Worm (Caenorhabditis elegans) whole organism, late embryonic: Measurements from ENCODE around the gene aqp-3.
"Not testable (repeated sequence)": the region's sequence is repeated elsewhere in the genome, so short reads cannot be mapped to it uniquely, and the experiment has no call there.

Source experiments
- C38D4.7 ChIP-seq: fragments of 200-800 bp; sonication (Bioruptor generic); optimal IDR thresholded peaks from 2 replicates; lab custom pipeline; 2018; ENCODE audit warnings: mild to moderate bottlenecking, missing genetic modification characterization, moderate library complexity, missing compliant biosample characterization
- K09A11.1 ChIP-seq: sonication (generic microtip); optimal IDR thresholded peaks from 2 replicates; lab custom pipeline; 2017; ENCODE audit warnings: antibody characterized with exemption, mild to moderate bottlenecking, missing genetic modification characterization, missing compliant biosample characterization; ENCODE audit not compliant: insufficient read depth
- T23F11.4 ChIP-seq: fragments of 200-800 bp; sonication (Bioruptor generic); optimal IDR thresholded peaks from 2 replicates; lab custom pipeline; 2018; ENCODE audit warnings: mild to moderate bottlenecking, missing genetic modification characterization, missing compliant biosample characterization
- ahr-1 ChIP-seq: sonication (generic microtip); optimal IDR thresholded peaks from 2 replicates; lab custom pipeline; 2016; ENCODE audit warnings: missing genetic modification characterization, missing compliant biosample characterization
- ceh-14 ChIP-seq: sonication (generic microtip); optimal IDR thresholded peaks from 2 replicates; lab custom pipeline; 2016; ENCODE audit warnings: missing genotype, missing genetic modification characterization, missing compliant biosample characterization
- ceh-30 ChIP-seq: fragments of 150-350 bp; optimal IDR thresholded peaks from 2 replicates; lab custom pipeline; 2014; ENCODE audit warnings: missing biosample characterization, missing genetic modification characterization
- ceh-45 ChIP-seq: fragments of 200-800 bp; sonication (Bioruptor generic); IDR thresholded peaks from 2 replicates; pipeline ENCODE4 v1.3.6; 2022; ENCODE audit warnings: missing genetic modification reagents, missing genetic modification characterization, missing compliant biosample characterization
- ceh-48 ChIP-seq: sonication (generic microtip); optimal IDR thresholded peaks from 2 replicates; lab custom pipeline; 2016; ENCODE audit warnings: missing genetic modification characterization, inconsistent platforms, missing compliant biosample characterization
- che-1 ChIP-seq: sonication (generic microtip); optimal IDR thresholded peaks from 2 replicates; lab custom pipeline; 2016; ENCODE audit warnings: mild to moderate bottlenecking, missing genetic modification characterization, missing compliant biosample characterization
- dmd-4 ChIP-seq: sonication (generic microtip); optimal IDR thresholded peaks from 2 replicates; lab custom pipeline; 2016; ENCODE audit warnings: borderline replicate concordance, missing genetic modification characterization, missing compliant biosample characterization
- dve-1 ChIP-seq: sonication (generic microtip); optimal IDR thresholded peaks from 2 replicates; lab custom pipeline; 2017; ENCODE audit warnings: antibody characterized with exemption, mild to moderate bottlenecking, missing genetic modification characterization, missing compliant biosample characterization
- elt-4 ChIP-seq: sonication (generic microtip); optimal IDR thresholded peaks from 2 replicates; lab custom pipeline; 2016; ENCODE audit warnings: missing genetic modification characterization, missing compliant biosample characterization
- ets-4 ChIP-seq: sonication (generic microtip); optimal IDR thresholded peaks from 2 replicates; lab custom pipeline; 2016; ENCODE audit warnings: missing genetic modification characterization, missing compliant biosample characterization
- fkh-6 ChIP-seq: sonication (generic microtip); optimal IDR thresholded peaks from 2 replicates; lab custom pipeline; 2016; ENCODE audit warnings: missing genetic modification characterization, missing compliant biosample characterization
- gmeb-2 ChIP-seq: sonication (generic microtip); optimal IDR thresholded peaks from 2 replicates; lab custom pipeline; 2016; ENCODE audit warnings: missing genetic modification characterization, inconsistent platforms, missing compliant biosample characterization
- hlh-13 ChIP-seq: fragments of 200-800 bp; sonication (Bioruptor generic); optimal IDR thresholded peaks from 2 replicates; lab custom pipeline; 2018; ENCODE audit warnings: mild to moderate bottlenecking, missing genetic modification characterization, missing compliant biosample characterization
- hlh-15 ChIP-seq: sonication (generic microtip); optimal IDR thresholded peaks from 2 replicates; lab custom pipeline; 2016; ENCODE audit warnings: missing genetic modification characterization, missing compliant biosample characterization
- hlh-6 ChIP-seq: sonication (generic microtip); optimal IDR thresholded peaks from 2 replicates; lab custom pipeline; 2016; ENCODE audit warnings: missing genotype, missing genetic modification characterization, missing compliant biosample characterization
- nfya-1 ChIP-seq: sonication (generic microtip); optimal IDR thresholded peaks from 2 replicates; lab custom pipeline; 2017; ENCODE audit warnings: missing genetic modification characterization, mild to moderate bottlenecking, missing compliant biosample characterization, antibody characterized with exemption, moderate library complexity
- nhr-232 ChIP-seq: sonication (generic microtip); optimal IDR thresholded peaks from 2 replicates; lab custom pipeline; 2016; ENCODE audit warnings: missing genetic modification characterization, missing compliant biosample characterization
- odd-2 ChIP-seq: sonication (generic microtip); optimal IDR thresholded peaks from 2 replicates; lab custom pipeline; 2017; ENCODE audit warnings: antibody characterized with exemption, mild to moderate bottlenecking, missing genetic modification characterization, missing compliant biosample characterization
- pag-3 ChIP-seq: sonication (generic microtip); optimal IDR thresholded peaks from 2 replicates; lab custom pipeline; 2016; ENCODE audit warnings: missing compliant biosample characterization, missing genetic modification characterization, borderline replicate concordance
- pax-1 ChIP-seq: fragments of 150-350 bp; optimal IDR thresholded peaks from 2 replicates; lab custom pipeline; 2014; ENCODE audit warnings: missing biosample characterization, missing genetic modification characterization
- pha-2 ChIP-seq: sonication (generic microtip); optimal IDR thresholded peaks from 2 replicates; lab custom pipeline; 2017; ENCODE audit warnings: mild to moderate bottlenecking, missing genetic modification characterization, missing compliant biosample characterization
- pha-4 ChIP-seq: fragments of 150-350 bp; optimal IDR thresholded peaks from 2 replicates; lab custom pipeline; 2018; ENCODE audit warnings: missing biosample characterization, missing genetic modification reagents, missing genetic modification characterization
- ref-2 ChIP-seq: sonication (generic microtip); optimal IDR thresholded peaks from 2 replicates; lab custom pipeline; 2016; ENCODE audit warnings: missing genetic modification characterization, missing compliant biosample characterization
- rnt-1 ChIP-seq: sonication (generic microtip); optimal IDR thresholded peaks from 2 replicates; lab custom pipeline; 2016; ENCODE audit warnings: missing genetic modification characterization, missing compliant biosample characterization
- sox-4 ChIP-seq: sonication (generic microtip); optimal IDR thresholded peaks from 2 replicates; lab custom pipeline; 2017; ENCODE audit warnings: mild to moderate bottlenecking, missing genetic modification characterization, inconsistent platforms, missing compliant biosample characterization
- tbx-7 ChIP-seq: sonication (generic microtip); optimal IDR thresholded peaks from 2 replicates; lab custom pipeline; 2016; ENCODE audit warnings: missing genotype, missing genetic modification characterization, missing compliant biosample characterization
- ttx-3 ChIP-seq: sonication (generic microtip); optimal IDR thresholded peaks from 2 replicates; lab custom pipeline; 2016; ENCODE audit warnings: missing genetic modification reagents, missing genetic modification characterization, missing compliant biosample characterization
- unc-3 ChIP-seq, 2 experiments: fragments of 200-800 bp in 1 of 2; sonication (Bioruptor generic) in 1 of 2; sonication (generic microtip) in 1 of 2; conservative IDR thresholded peaks in 1 of 2; optimal IDR thresholded peaks in 1 of 2; 2 replicates each; pipeline versions ENCODE4 v1.3.6 to Lab custom; 2016 to 2022; ENCODE audit warnings: missing compliant biosample characterization in 2 of 2, missing genetic modification characterization in 2 of 2, missing genetic modification reagents in 1 of 2
- unc-86 ChIP-seq: sonication (generic microtip); optimal IDR thresholded peaks from 2 replicates; lab custom pipeline; 2016; ENCODE audit warnings: missing genetic modification characterization, missing compliant biosample characterization
- ztf-16 ChIP-seq: sonication (generic microtip); optimal IDR thresholded peaks from 2 replicates; lab custom pipeline; 2017; ENCODE audit warnings: missing genetic modification characterization, missing compliant biosample characterization

Gene aqp-3

ce11 chrIV:10954955-10955354, 11.3 kb downstream of the aqp-3 start, which contains the start of gene Y69E1A.4:
Gene Y69E1A.4 (plus strand): TSS chrIV:10955255.
- not testable (repeated sequence) for TF ChIP-seq ceh-45; odd-2 (tag; lab: Kevin White, UChicago); nfya-1 (tag; lab: Kevin White, UChicago)

DNA sequence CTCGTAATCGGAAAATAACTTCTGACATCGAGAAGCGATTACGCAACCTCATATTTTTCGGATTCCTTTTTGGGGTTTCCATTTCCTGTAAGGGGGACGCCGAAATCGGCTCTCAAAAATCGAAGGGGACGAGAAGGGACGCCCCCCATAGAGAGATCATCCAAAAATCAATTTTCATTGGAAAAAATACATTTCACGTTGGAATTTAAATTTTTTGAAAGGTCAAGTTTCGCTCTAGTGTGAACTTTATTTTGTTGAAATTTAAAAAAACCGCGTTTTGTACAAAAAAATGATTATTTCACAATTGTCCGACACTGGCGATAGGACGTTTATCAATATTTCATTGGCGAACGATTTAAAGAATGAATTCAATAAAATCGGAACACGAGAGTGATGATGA, 14.3 kb downstream of the aqp-3 start, which contains the start of gene Y69E1A.3:
Y69E1A.3 (plus strand) TSS at position 301 of the 400 bp plus-strand sequence.
- no peak for TF ChIP-seq pax-1 (tag; lab: Kevin White, UChicago)
- no peak for TF ChIP-seq pha-2 (tag; lab: Kevin White, UChicago)
- TF ChIP-seq dmd-4 (tag; lab: Kevin White, UChicago): no peak
- TF ChIP-seq ceh-30 (tag; lab: Kevin White, UChicago): no peak
- no peak for TF ChIP-seq ets-4 (tag; lab: Kevin White, UChicago)
- no peak for TF ChIP-seq hlh-15 (tag; lab: Kevin White, UChicago)
- no peak for TF ChIP-seq ttx-3 (tag; lab: Kevin White, UChicago)

ce11 chrIV:10950363-10951214, 15.7 kb downstream of the aqp-3 start:
- TF ChIP-seq ztf-16 (tag; lab: Kevin White, UChicago): no peak
- TF ChIP-seq gmeb-2 (tag; lab: Kevin White, UChicago): no peak
- TF ChIP-seq pax-1 (tag; lab: Kevin White, UChicago): no peak
- no peak for TF ChIP-seq fkh-6 (tag; lab: Kevin White, UChicago)
- TF ChIP-seq hlh-13 (GFP tag; lab: Kevin White, UChicago): no peak
- no peak for TF ChIP-seq tbx-7 (tag; lab: Kevin White, UChicago)
- TF ChIP-seq sox-4 (tag; lab: Kevin White, UChicago): no peak
- TF ChIP-seq nhr-232: no peak
- TF ChIP-seq ref-2 (tag; lab: Kevin White, UChicago): no peak
- TF ChIP-seq unc-3 (GFP tag; conservative IDR thresholded peaks at IDR 0.05; lab: Robert Waterston, UW): no peak
- no peak for TF ChIP-seq unc-3 (tag; optimal IDR thresholded peaks at IDR 0.05; lab: Kevin White, UChicago)
- no peak for TF ChIP-seq unc-86
- no peak for TF ChIP-seq ceh-14 (tag; lab: Kevin White, UChicago)
- no peak for TF ChIP-seq T23F11.4 (GFP tag; lab: Kevin White, UChicago)
- TF ChIP-seq ceh-30 (tag; lab: Kevin White, UChicago): no peak
- no peak for TF ChIP-seq che-1 (tag; lab: Kevin White, UChicago)
- no peak for TF ChIP-seq rnt-1 (tag; lab: Kevin White, UChicago)

DNA sequence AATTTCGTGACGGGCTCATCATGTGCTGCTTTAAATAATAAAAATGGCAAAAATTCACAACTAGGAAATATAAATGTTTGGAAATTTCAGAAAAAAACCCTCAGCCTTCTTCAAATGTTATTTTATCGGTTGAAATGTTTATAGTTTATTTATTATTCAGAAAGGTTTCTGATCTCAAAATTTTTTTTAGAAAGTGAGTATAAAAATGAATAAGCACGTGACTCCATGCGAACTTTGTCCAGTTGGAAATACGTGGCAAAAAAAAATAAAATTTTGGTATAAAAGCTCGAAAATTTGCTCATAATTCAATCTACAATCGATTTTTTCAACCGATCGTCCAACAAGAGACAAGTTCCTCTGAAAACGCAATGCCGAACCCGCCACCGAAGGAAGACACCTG, 16.7 kb downstream of the aqp-3 start, which contains the start of gene nsph-3.1:
nsph-3.1 (plus strand) TSS at position 301 of the 400 bp plus-strand sequence.
- no peak for TF ChIP-seq pha-4 (tag; lab: Kevin White, UChicago)
- TF ChIP-seq sox-4 (tag; lab: Kevin White, UChicago): no peak
- TF ChIP-seq ceh-48 (tag; lab: Kevin White, UChicago): no peak
- TF ChIP-seq K09A11.1 (tag; lab: Kevin White, UChicago): no peak
- TF ChIP-seq, all 69 proteins: peak for 0

ce11 chrIV:10948797-10949196, 17.5 kb downstream of the aqp-3 start, which contains the start of gene Y69E1A.1:
Gene Y69E1A.1 (minus strand): TSS chrIV:10948897.
- TF ChIP-seq ztf-16 (tag; lab: Kevin White, UChicago) (no peak), dve-1 (tag; lab: Kevin White, UChicago) (no peak), pag-3 (no peak), dmd-4 (tag; lab: Kevin White, UChicago) (no peak), sox-4 (tag; lab: Kevin White, UChicago) (no peak), elt-4 (no peak), ceh-48 (tag; lab: Kevin White, UChicago) (no peak), ahr-1 (no peak), hlh-6 (tag; lab: Kevin White, UChicago) (no peak), C38D4.7 (no peak)
- TF ChIP-seq, all 69 proteins: peak for 0
